Fruit fly (Drosophila melanogaster) whole organism, embryonic: ENCODE results near the gene Cad89D.

Experiments used
- Adf1 ChIP-seq: fragments of 200-800 bp; sonication (Bioruptor generic); IDR thresholded peaks from 2 replicates; pipeline ENCODE4 v1.3.6; 2022; ENCODE audit warnings: missing biosample characterization, missing genetic modification characterization
- Aef1 ChIP-seq: fragments of 200-800 bp; sonication (Bioruptor generic); IDR thresholded peaks from 3 replicates; pipeline ENCODE4 v1.3.6; 2022; ENCODE audit warnings: missing biosample characterization, missing genetic modification characterization
- Antp ChIP-seq: fragments of 200-800 bp; sonication (Bioruptor generic); optimal IDR thresholded peaks from 3 replicates; lab custom pipeline; 2016; ENCODE audit warnings: missing biosample characterization, missing genetic modification characterization
- Bgb ChIP-seq: fragments of 200-800 bp; sonication (Bioruptor generic); IDR thresholded peaks from 2 replicates; pipeline ENCODE4 v1.3.6; 2022; ENCODE audit warnings: missing biosample characterization, missing genetic modification characterization; ENCODE audit not compliant: partially characterized antibody
- CG12219 ChIP-seq: fragments of 200-800 bp; sonication (Bioruptor generic); optimal IDR thresholded peaks from 3 replicates; lab custom pipeline; 2018; ENCODE audit warnings: missing biosample characterization, mild to moderate bottlenecking, missing genetic modification characterization
- CG12236 ChIP-seq: fragments of 200-800 bp; sonication (Bioruptor generic); optimal IDR thresholded peaks from 2 replicates; lab custom pipeline; 2016; ENCODE audit warnings: missing biosample characterization, missing genetic modification characterization
- CG13287 ChIP-seq: fragments of 200-800 bp; sonication (Bioruptor generic); IDR thresholded peaks from 2 replicates; pipeline ENCODE4 v1.3.6; 2022; ENCODE audit warnings: missing biosample characterization, missing genetic modification characterization; ENCODE audit not compliant: partially characterized antibody
- CG17612 ChIP-seq: fragments of 200-800 bp; sonication (Bioruptor generic); IDR thresholded peaks from 2 replicates; pipeline ENCODE4 v1.3.6; 2022; ENCODE audit warnings: missing biosample characterization, missing genetic modification characterization
- CG2129 ChIP-seq: fragments of 200-800 bp; sonication (Bioruptor generic); IDR thresholded peaks from 2 replicates; pipeline ENCODE4 v1.3.6; 2022; ENCODE audit warnings: missing biosample characterization, missing genetic modification characterization; ENCODE audit not compliant: partially characterized antibody
- CG34224 ChIP-seq: fragments of 200-800 bp; sonication (Bioruptor generic); IDR thresholded peaks from 3 replicates; pipeline ENCODE4 v1.3.6; 2022; ENCODE audit warnings: missing biosample characterization, missing genetic modification characterization; ENCODE audit not compliant: partially characterized antibody
- CG4424 ChIP-seq: fragments of 200-800 bp; sonication (Bioruptor generic); optimal IDR thresholded peaks from 3 replicates; lab custom pipeline; 2016; ENCODE audit warnings: missing biosample characterization, missing genetic modification characterization
- CG6272 ChIP-seq: fragments of 200-800 bp; sonication (Bioruptor generic); IDR thresholded peaks from 2 replicates; pipeline ENCODE4 v1.3.6; 2022; ENCODE audit warnings: missing biosample characterization, missing genetic modification characterization
- CG6854 ChIP-seq: fragments of 200-800 bp; sonication (Bioruptor generic); optimal IDR thresholded peaks from 3 replicates; lab custom pipeline; 2017; ENCODE audit warnings: missing biosample characterization, mild to moderate bottlenecking, missing genetic modification characterization
- CG7271 ChIP-seq: fragments of 200-800 bp; sonication (Bioruptor generic); optimal IDR thresholded peaks from 2 replicates; lab custom pipeline; 2018; ENCODE audit warnings: missing biosample characterization, mild to moderate bottlenecking, missing genetic modification characterization, moderate library complexity
- CG7556 ChIP-seq: fragments of 200-800 bp; sonication (Bioruptor generic); optimal IDR thresholded peaks from 2 replicates; lab custom pipeline; 2017; ENCODE audit warnings: missing biosample characterization, mild to moderate bottlenecking, missing genetic modification characterization
- CG7963 ChIP-seq: fragments of 200-800 bp; sonication (Bioruptor generic); IDR thresholded peaks from 3 replicates; pipeline ENCODE4 v1.3.6; 2022; ENCODE audit warnings: missing biosample characterization, missing genetic modification characterization; ENCODE audit not compliant: partially characterized antibody
- CG8281 ChIP-seq: fragments of 200-800 bp; sonication (Bioruptor generic); optimal IDR thresholded peaks from 2 replicates; lab custom pipeline; 2018; ENCODE audit warnings: missing biosample characterization, mild to moderate bottlenecking, missing genetic modification characterization, moderate library complexity
- Dbx ChIP-seq: fragments of 200-800 bp; sonication (Bioruptor generic); IDR thresholded peaks from 3 replicates; pipeline ENCODE4 v1.3.6; 2022; ENCODE audit warnings: missing biosample characterization, missing genetic modification characterization
- Doc3 ChIP-seq: fragments of 200-800 bp; sonication (Bioruptor generic); IDR thresholded peaks from 3 replicates; pipeline ENCODE4 v1.3.6; 2022; ENCODE audit warnings: missing biosample characterization, missing genetic modification characterization; ENCODE audit not compliant: partially characterized antibody
- HLH4C ChIP-seq: fragments of 200-800 bp; sonication (Bioruptor generic); IDR thresholded peaks from 3 replicates; pipeline ENCODE4 v1.3.6; 2022; ENCODE audit warnings: missing biosample characterization, missing genetic modification characterization; ENCODE audit not compliant: partially characterized antibody
- HLHmδ ChIP-seq: fragments of 200-800 bp; sonication (Bioruptor generic); optimal IDR thresholded peaks from 2 replicates; lab custom pipeline; 2018; ENCODE audit warnings: missing biosample characterization, mild to moderate bottlenecking, missing genetic modification characterization, moderate library complexity
- Hand ChIP-seq: fragments of 200-800 bp; sonication (Bioruptor generic); optimal IDR thresholded peaks from 2 replicates; lab custom pipeline; 2017; ENCODE audit warnings: mild to moderate bottlenecking, missing biosample characterization, missing genetic modification reagents, missing genetic modification characterization
- Lim3 ChIP-seq: fragments of 200-800 bp; sonication (Bioruptor generic); IDR thresholded peaks from 2 replicates; pipeline ENCODE4 v1.3.6; 2022; ENCODE audit warnings: missing biosample characterization, missing genetic modification characterization
- MESR4 ChIP-seq: fragments of 200-800 bp; sonication (Bioruptor generic); optimal IDR thresholded peaks from 2 replicates; lab custom pipeline; 2018; ENCODE audit warnings: missing biosample characterization, mild to moderate bottlenecking, missing genetic modification characterization, moderate library complexity
- Meics ChIP-seq: fragments of 200-800 bp; sonication (Bioruptor generic); optimal IDR thresholded peaks from 2 replicates; lab custom pipeline; 2017; ENCODE audit warnings: missing biosample characterization, mild to moderate bottlenecking, missing genetic modification characterization
- Opbp ChIP-seq: fragments of 200-800 bp; sonication (Bioruptor generic); IDR thresholded peaks from 3 replicates; pipeline ENCODE4 v1.3.6; 2022; ENCODE audit warnings: missing biosample characterization, missing genetic modification characterization; ENCODE audit not compliant: partially characterized antibody
- Taf1 ChIP-seq: fragments of 200-800 bp; sonication (Bioruptor generic); IDR thresholded peaks from 2 replicates; pipeline ENCODE4 v1.3.6; 2022; ENCODE audit warnings: missing biosample characterization, missing genetic modification characterization
- amos ChIP-seq: fragments of 200-800 bp; sonication (Bioruptor generic); IDR thresholded peaks from 2 replicates; pipeline ENCODE4 v1.3.6; 2022; ENCODE audit warnings: missing biosample characterization, missing genetic modification characterization; ENCODE audit not compliant: partially characterized antibody
- ase ChIP-seq: fragments of 200-800 bp; sonication (Bioruptor generic); IDR thresholded peaks from 3 replicates; pipeline ENCODE4 v1.3.6; 2022; ENCODE audit warnings: missing biosample characterization, missing genetic modification characterization
- chinmo ChIP-seq: fragments of 200-800 bp; sonication (Bioruptor generic); IDR thresholded peaks from 4 replicates; pipeline ENCODE4 v1.3.6; 2022; ENCODE audit warnings: missing biosample characterization, missing genetic modification characterization; ENCODE audit not compliant: partially characterized antibody
- crol ChIP-seq: fragments of 200-800 bp; sonication (Bioruptor generic); IDR thresholded peaks from 2 replicates; pipeline ENCODE4 v1.3.6; 2022; ENCODE audit warnings: missing biosample characterization, missing genetic modification characterization
- dm ChIP-seq: fragments of 200-800 bp; sonication (Bioruptor generic); optimal IDR thresholded peaks from 3 replicates; lab custom pipeline; 2016; ENCODE audit warnings: missing biosample characterization, missing genetic modification characterization
- dpn ChIP-seq, 2 experiments: fragments of 200-800 bp; sonication (Bioruptor generic); optimal IDR thresholded peaks; 3 replicates each; lab custom pipeline; 2016; ENCODE audit warnings: missing biosample characterization in 2 of 2, missing genetic modification characterization in 2 of 2
- gt ChIP-seq: fragments of 200-800 bp; sonication (Bioruptor generic); IDR thresholded peaks from 2 replicates; pipeline ENCODE4 v1.3.6; 2022; ENCODE audit warnings: missing biosample characterization, missing genetic modification characterization
- ham ChIP-seq: fragments of 200-800 bp; sonication (Bioruptor generic); IDR thresholded peaks from 2 replicates; pipeline ENCODE4 v1.3.6; 2022; ENCODE audit warnings: missing biosample characterization, missing genetic modification characterization
- hbn ChIP-seq: fragments of 200-800 bp; sonication (Bioruptor generic); IDR thresholded peaks from 2 replicates; pipeline ENCODE4 v1.3.6; 2022; ENCODE audit warnings: missing biosample characterization, missing genetic modification characterization; ENCODE audit not compliant: partially characterized antibody
- kah ChIP-seq: fragments of 200-800 bp; sonication (Bioruptor generic); optimal IDR thresholded peaks from 2 replicates; lab custom pipeline; 2018; ENCODE audit warnings: missing biosample characterization, mild to moderate bottlenecking, missing genetic modification characterization
- klu ChIP-seq: fragments of 200-800 bp; sonication (Bioruptor generic); IDR thresholded peaks from 2 replicates; pipeline ENCODE4 v1.3.6; 2022; ENCODE audit warnings: missing biosample characterization, missing genetic modification characterization
- kni ChIP-seq: fragments of 200-800 bp; sonication (Bioruptor generic); optimal IDR thresholded peaks from 3 replicates; lab custom pipeline; 2017; ENCODE audit warnings: mild to moderate bottlenecking, missing biosample characterization, missing genetic modification reagents, missing genetic modification characterization
- knrl ChIP-seq: fragments of 200-800 bp; sonication (Bioruptor generic); IDR thresholded peaks from 3 replicates; pipeline ENCODE4 v1.3.6; 2022; ENCODE audit warnings: missing biosample characterization, missing genetic modification characterization; ENCODE audit not compliant: partially characterized antibody
- lov ChIP-seq, 2 experiments: fragments of 200-800 bp in 1 of 2; fragments of >200 bp in 1 of 2; sonication (Bioruptor generic) in 1 of 2; IDR thresholded peaks in 1 of 2; optimal IDR thresholded peaks in 1 of 2; 2 replicates in 1 of 2; 3 replicates in 1 of 2; pipeline versions ENCODE4 v1.3.6 to Lab custom; 2017 to 2022; ENCODE audit warnings: missing biosample characterization in 1 of 2, missing genetic modification characterization in 1 of 2
- nmo ChIP-seq: fragments of 200-800 bp; sonication (Bioruptor generic); optimal IDR thresholded peaks from 2 replicates; lab custom pipeline; 2018; ENCODE audit warnings: missing biosample characterization, mild to moderate bottlenecking, missing genetic modification characterization, moderate library complexity
- pnt ChIP-seq: fragments of 200-800 bp; sonication (Bioruptor generic); optimal IDR thresholded peaks from 3 replicates; lab custom pipeline; 2016; ENCODE audit warnings: missing biosample characterization, missing genetic modification characterization
- row ChIP-seq: fragments of 200-800 bp; sonication (Bioruptor generic); IDR thresholded peaks from 3 replicates; pipeline ENCODE4 v1.3.6; 2022; ENCODE audit warnings: missing biosample characterization, missing genetic modification characterization
- sens ChIP-seq: fragments of 200-800 bp; sonication (Bioruptor generic); peaks from one replicate; lab custom pipeline; 2016; ENCODE audit warnings: missing biosample characterization, missing genetic modification characterization
- stwl ChIP-seq: fragments of 200-800 bp; sonication (Bioruptor generic); optimal IDR thresholded peaks from 3 replicates; lab custom pipeline; 2018; ENCODE audit warnings: missing biosample characterization, mild to moderate bottlenecking, missing genetic modification characterization, moderate library complexity
- tgo ChIP-seq: fragments of 200-800 bp; sonication (Bioruptor generic); IDR thresholded peaks from 3 replicates; pipeline ENCODE4 v1.3.6; 2022; ENCODE audit warnings: missing biosample characterization, missing genetic modification characterization
- tna ChIP-seq: fragments of 200-800 bp; sonication (Bioruptor generic); IDR thresholded peaks from 2 replicates; pipeline ENCODE4 v1.3.6; 2022; ENCODE audit warnings: missing biosample characterization, missing genetic modification characterization; ENCODE audit not compliant: partially characterized antibody
- wdn ChIP-seq: fragments of 200-800 bp; sonication (Bioruptor generic); IDR thresholded peaks from 2 replicates; pipeline ENCODE4 v1.3.6; 2022; ENCODE audit warnings: missing biosample characterization, missing genetic modification characterization

Gene Cad89D

DNA sequence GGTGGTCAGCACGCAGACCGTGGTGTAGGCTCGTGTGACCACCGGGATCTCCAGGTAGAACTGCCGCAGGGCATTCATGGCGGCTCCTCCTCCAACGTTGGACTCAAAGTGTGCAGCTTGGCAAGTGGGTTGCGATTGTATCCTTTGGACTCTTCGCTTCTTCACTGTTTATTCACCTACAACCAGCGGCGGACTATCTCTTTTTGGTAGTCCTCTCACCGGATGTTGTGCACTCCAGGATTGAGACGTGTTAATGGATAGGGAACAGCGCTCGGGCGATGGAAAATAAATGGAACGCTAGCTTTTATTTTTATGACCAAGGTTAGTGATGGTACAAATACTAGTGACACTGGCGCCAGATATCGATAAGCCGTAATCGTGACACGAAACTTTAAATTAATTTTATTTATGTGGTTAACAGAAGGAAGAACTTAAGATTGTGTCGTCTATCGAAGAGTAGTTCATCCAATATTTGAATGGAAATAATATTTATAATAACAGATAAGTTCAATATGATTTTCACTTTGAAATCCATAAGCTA, 11.3 kb downstream of the Cad89D start, which contains the start of gene Der-2 (continued):
- no peak for TF ChIP-seq CG12219
- no peak for TF ChIP-seq crol (GFP tag; lab: Robert Waterston, UW)
- TF ChIP-seq Opbp = peak; percentile 91
- peak; percentile 90 for TF ChIP-seq hbn (GFP tag; lab: Robert Waterston, UW)
- no peak for TF ChIP-seq wdn (GFP tag; lab: Robert Waterston, UW)
- TF ChIP-seq Doc3 (GFP tag; lab: Robert Waterston, UW) = peak; percentile 95
- TF ChIP-seq dm (GFP tag; lab: Kevin White, UChicago) = no peak
- no peak for TF ChIP-seq CG7556 (GFP tag; lab: Kevin White, UChicago)
- peak; percentile 57 for TF ChIP-seq stwl
- peak; percentile 80 for TF ChIP-seq CG2129 (GFP tag; lab: Robert Waterston, UW)
- TF ChIP-seq HLHmδ (GFP tag; lab: Kevin White, UChicago) = no peak
- no peak for TF ChIP-seq ham
- TF ChIP-seq klu = no peak
- peak; percentile 97 for TF ChIP-seq CG13287 (GFP tag; lab: Robert Waterston, UW)
- no peak for TF ChIP-seq lov (optimal IDR thresholded peaks at IDR 0.05; lab: Kevin White, UChicago)
- no peak for TF ChIP-seq lov (GFP tag; IDR thresholded peaks at IDR 0.05; lab: Robert Waterston, UW)
- no peak for TF ChIP-seq kni (GFP tag; lab: Kevin White, UChicago)
- TF ChIP-seq nmo (GFP tag; lab: Kevin White, UChicago) = peak; percentile 1
- no peak for TF ChIP-seq Adf1
- TF ChIP-seq Dbx (GFP tag; lab: Robert Waterston, UW) = no peak
- no peak for TF ChIP-seq kah (GFP tag; lab: Kevin White, UChicago)
- no peak for TF ChIP-seq Taf1
- no peak for TF ChIP-seq ase
- TF ChIP-seq gt (GFP tag; lab: Robert Waterston, UW) = no peak
- peak; percentile 89 for TF ChIP-seq amos
- no peak for TF ChIP-seq CG6854 (GFP tag; lab: Kevin White, UChicago)
- TF ChIP-seq sens (GFP tag; lab: Kevin White, UChicago) = peak; percentile 63
- TF ChIP-seq tna (GFP tag; lab: Robert Waterston, UW) = peak; percentile 83
- peak; percentile 92; the same call in 3 of the 4 replicates for TF ChIP-seq chinmo (GFP tag; lab: Robert Waterston, UW)
- no peak for TF ChIP-seq Meics (GFP tag; lab: Kevin White, UChicago)
- TF ChIP-seq CG8281 = no peak
- TF ChIP-seq CG7963 (GFP tag; lab: Robert Waterston, UW) = peak; percentile 77
- TF ChIP-seq Antp = no peak
- peak; percentile 52; the same call in 2 of the 3 replicates for TF ChIP-seq row (GFP tag; lab: Robert Waterston, UW)
- peak; percentile 87 for TF ChIP-seq knrl (GFP tag; lab: Robert Waterston, UW)
- no peak for TF ChIP-seq tgo (GFP tag; lab: Robert Waterston, UW)
- peak; percentile 83 for TF ChIP-seq HLH4C
- no peak for TF ChIP-seq CG7271 (tag; lab: Kevin White, UChicago)
- TF ChIP-seq CG17612 (GFP tag; lab: Robert Waterston, UW) = no peak
- no peak for TF ChIP-seq CG6272 (GFP tag; lab: Robert Waterston, UW)
- TF ChIP-seq Lim3 = no peak
- peak; percentile 92 for TF ChIP-seq Bgb (GFP tag; lab: Robert Waterston, UW)
- no peak for TF ChIP-seq dpn (GFP tag; optimal IDR thresholded peaks at IDR 0.05; lab: Kevin White, UChicago)
- TF ChIP-seq pnt = no peak
- no peak for TF ChIP-seq Aef1
- TF ChIP-seq MESR4 (GFP tag; lab: Kevin White, UChicago) = peak; percentile 61
- TF ChIP-seq Hand = no peak
- no peak for TF ChIP-seq CG12236 (GFP tag; lab: Kevin White, UChicago)
- TF ChIP-seq CG34224 = peak; percentile 96
- TF ChIP-seq CG4424 (GFP tag; lab: Kevin White, UChicago) = no peak
